Worm (Caenorhabditis elegans): Measurements from ENCODE around the gene hsb-1.

hsb-1 gene

DNA sequence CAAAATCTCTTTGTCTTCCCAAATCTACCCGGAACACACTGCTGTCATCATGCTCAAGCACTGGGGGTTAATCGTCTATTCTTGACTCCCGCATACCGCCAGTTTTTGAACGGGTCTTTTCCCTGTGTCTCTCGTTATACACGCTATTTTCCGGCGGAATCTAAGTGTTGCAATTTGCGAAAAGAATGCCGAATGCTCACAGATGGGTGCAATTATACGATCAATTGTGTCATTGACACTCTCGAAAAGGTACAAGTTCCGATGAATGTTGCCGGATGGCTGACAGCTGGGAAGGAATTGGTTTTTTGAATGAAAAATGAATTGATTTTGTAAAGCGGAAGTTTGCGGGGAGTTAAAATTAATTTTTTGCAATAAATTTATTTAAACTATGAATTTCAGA lies 15.1 kb downstream of the hsb-1 start:
- TF ChIP-seq ceh-44 (GFP tag; IDR thresholded peaks at IDR 0.05) (no peak), mdt-29 (GFP tag; IDR thresholded peaks at IDR 0.05) (no peak), arid-1 (GFP tag; conservative IDR thresholded peaks at IDR 0.05) (no peak), duxl-1 (tag; optimal IDR thresholded peaks at IDR 0.05; ENCODE audit: poor library complexity) (no peak), Y5F2A.4 (GFP tag; optimal IDR thresholded peaks at IDR 0.05) (no peak), mxl-3 (GFP tag; optimal IDR thresholded peaks at IDR 0.05) (no peak), fos-1 (tag; optimal IDR thresholded peaks at IDR 0.05) (no peak), lsy-2 (tag; optimal IDR thresholded peaks at IDR 0.05) (no peak), ztf-7 (tag; optimal IDR thresholded peaks at IDR 0.05) (no peak), Y105C5A.15 (GFP tag; IDR thresholded peaks at IDR 0.05) (no peak), zag-1 (tag; optimal IDR thresholded peaks at IDR 0.05) (no peak), fkh-10 (GFP tag; optimal IDR thresholded peaks at IDR 0.05) (no peak), nhr-77 (tag; optimal IDR thresholded peaks at IDR 0.05) (no peak), lin-15B (tag; optimal IDR thresholded peaks at IDR 0.05) (no peak), nhr-25 (tag; optimal IDR thresholded peaks at IDR 0.05; ENCODE audit: borderline replicate concordance, insufficient read depth) (no peak), mxl-2 (GFP tag; conservative IDR thresholded peaks at IDR 0.05) (no peak), zfp-3 (GFP tag; conservative IDR thresholded peaks at IDR 0.05) (no peak)

DNA sequence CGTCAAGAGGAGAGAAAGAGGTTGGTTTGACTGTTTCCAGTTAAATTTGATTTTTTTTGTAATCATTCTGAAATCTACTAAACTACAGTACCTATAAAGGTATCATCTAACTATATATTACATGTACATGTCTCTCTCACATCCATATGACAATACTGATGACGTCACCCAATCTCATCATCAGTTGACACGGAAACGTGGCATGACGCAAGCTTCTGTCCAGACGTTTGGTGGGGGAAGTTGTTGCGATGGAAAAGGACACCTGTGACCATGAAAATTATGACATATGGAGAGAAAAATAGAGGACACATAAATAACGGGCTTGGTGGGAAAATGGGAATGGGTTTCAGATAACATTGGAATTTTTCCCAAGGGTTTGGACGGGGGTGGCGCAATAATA lies 18.0 kb downstream of the hsb-1 start:
- TF ChIP-seq daf-8 (GFP tag; IDR thresholded peaks at IDR 0.05) (no peak), ceh-44 (GFP tag; IDR thresholded peaks at IDR 0.05) (no peak), nhr-42 (GFP tag; IDR thresholded peaks at IDR 0.05) (no peak), egl-43 (GFP tag; IDR thresholded peaks at IDR 0.05) (no peak), lin-1 (GFP tag; IDR thresholded peaks at IDR 0.05) (no peak), tra-1 (GFP tag; IDR thresholded peaks at IDR 0.05) (no peak), ZK546.5 (tag; optimal IDR thresholded peaks at IDR 0.05) (no peak), madf-9 (GFP tag; conservative IDR thresholded peaks at IDR 0.05) (no peak), lin-38 (GFP tag; IDR thresholded peaks at IDR 0.05) (no peak), F26F4.8 (GFP tag; conservative IDR thresholded peaks at IDR 0.05) (no peak), F10B5.3 (tag; optimal IDR thresholded peaks at IDR 0.05) (no peak), ama-1 (optimal IDR thresholded peaks at IDR 0.05) (no peak), nhr-237 (tag; optimal IDR thresholded peaks at IDR 0.05) (no peak), Y75B8A.6 (GFP tag; IDR thresholded peaks at IDR 0.05) (no peak), gei-8 (GFP tag; optimal IDR thresholded peaks at IDR 0.05) (no peak), attf-4 (tag; optimal IDR thresholded peaks at IDR 0.05) (no peak), ZK337.2 (GFP tag; IDR thresholded peaks at IDR 0.05) (no peak)

DNA sequence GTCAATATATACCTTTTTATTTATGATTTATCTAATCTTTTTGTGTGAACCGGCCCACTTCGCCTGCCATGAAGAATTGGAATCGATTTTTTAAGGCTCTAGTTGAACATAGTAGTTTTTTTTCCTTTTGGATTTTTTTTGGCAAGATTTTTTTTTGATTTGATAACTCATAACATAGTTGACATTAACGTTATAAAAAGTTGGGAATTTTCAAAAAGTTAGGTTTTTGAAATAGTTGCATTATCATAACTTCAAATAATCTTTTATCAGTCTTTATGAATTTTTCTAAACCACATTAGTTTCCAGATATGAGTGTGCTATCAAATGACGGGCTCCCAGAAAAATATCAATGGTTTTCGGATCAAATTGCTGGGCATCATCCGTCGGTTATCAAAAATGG lies 19.2 kb downstream of the hsb-1 start, which contains the start of gene ipmk-1:
Gene ipmk-1, plus strand, starts transcription at position 301 of the 400 bp plus-strand sequence.
- no peak for TF ChIP-seq nhr-102 (tag; optimal IDR thresholded peaks at IDR 0.05)
- no peak for TF ChIP-seq daf-12 (tag; optimal IDR thresholded peaks at IDR 0.05)

DNA sequence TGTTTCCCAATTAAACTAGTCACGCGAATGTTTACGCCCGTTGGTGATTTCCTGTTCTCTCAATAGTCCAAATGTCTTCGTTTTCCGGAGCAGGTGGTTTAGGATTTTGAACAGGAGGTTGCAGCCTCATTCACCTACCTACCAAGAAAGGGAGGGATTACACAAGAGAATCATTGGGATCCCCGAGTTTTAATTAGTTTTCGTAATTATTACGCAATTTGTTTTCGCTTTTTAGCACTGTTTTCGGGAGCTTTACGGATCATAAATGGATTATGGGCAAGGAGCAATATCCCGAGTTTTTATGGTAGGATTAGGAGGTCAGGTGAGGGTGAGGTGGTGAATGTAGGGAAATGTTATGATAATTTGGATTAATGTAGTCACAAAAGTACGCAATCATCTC lies 21.1 kb downstream of the hsb-1 start:
- TF ChIP-seq gei-8 (GFP tag; optimal IDR thresholded peaks at IDR 0.05) (no peak), nhr-11 (tag; optimal IDR thresholded peaks at IDR 0.05) (no peak), ceh-44 (GFP tag; IDR thresholded peaks at IDR 0.05) (no peak), arid-1 (GFP tag; conservative IDR thresholded peaks at IDR 0.05) (no peak), ztf-7 (tag; optimal IDR thresholded peaks at IDR 0.05) (no peak), Y105C5A.15 (GFP tag; IDR thresholded peaks at IDR 0.05) (no peak), ceh-28 (tag; optimal IDR thresholded peaks at IDR 0.05) (no peak), lin-13 (GFP tag; optimal IDR thresholded peaks at IDR 0.05) (no peak), madf-9 (GFP tag; conservative IDR thresholded peaks at IDR 0.05) (no peak), daf-19 (GFP tag; conservative IDR thresholded peaks at IDR 0.05) (no peak)

Measured in whole organism, L4 larva.